Fruit fly (Drosophila melanogaster) S2 (cell line): ENCODE results near the gene ScsbetaG.

Experiments
- CG8478 ChIP-seq: fragments of >200 bp; optimal IDR thresholded peaks from 2 replicates; lab custom pipeline; 2018
- CTCF ChIP-seq, 2 experiments: fragments of >200 bp; optimal IDR thresholded peaks; 2 replicates each; lab custom pipeline; 2018

Gene ScsbetaG

dm6 chr3L:5563309-5564182, at the start of gene ScsbetaG, which contains the start of gene Sras:
ScsbetaG (minus strand) TSS chr3L:5563691.
Sras (plus strand) TSS chr3L:5563774.
- TF ChIP-seq CG8478 (lab: Kevin White, UChicago), result no peak
- peak; percentile 30 to 34 for TF ChIP-seq CTCF (optimal IDR thresholded peaks at IDR 0.05; lab: Kevin White, UChicago)

DNA sequence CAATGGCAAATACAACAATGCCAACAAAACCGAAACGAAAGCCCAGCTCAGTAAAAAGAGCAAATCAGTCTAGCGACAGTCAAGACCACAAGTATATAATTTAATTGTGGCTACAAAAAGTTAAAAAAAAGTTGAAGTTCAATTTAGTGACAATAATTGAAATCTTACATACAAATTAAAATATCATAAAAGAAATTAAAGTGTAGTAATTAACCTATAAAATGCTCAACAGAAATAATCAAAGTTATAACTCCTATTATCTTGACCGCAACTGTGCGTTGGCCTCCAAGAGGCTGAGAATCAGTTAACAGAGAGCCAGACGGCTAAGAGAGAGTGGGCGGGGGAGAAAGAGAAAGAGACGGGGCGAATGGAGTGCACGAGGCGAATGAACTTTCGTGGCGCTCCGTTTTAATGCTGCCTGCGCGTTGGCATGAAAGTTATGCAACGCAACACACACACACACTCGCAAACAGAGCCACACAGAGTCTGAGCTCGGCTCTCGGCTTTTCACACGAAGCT, 48.3 kb upstream of the ScsbetaG start:
- TF ChIP-seq CTCF (optimal IDR thresholded peaks at IDR 0.05; lab: Kevin White, UChicago) (no peak), CG8478 (lab: Kevin White, UChicago) (no peak)

- TF ChIP-seq CTCF (optimal IDR thresholded peaks at IDR 0.05; lab: Kevin White, UChicago) (no peak), CG8478 (lab: Kevin White, UChicago) (no peak)
Observed at dm6 chr3L:5610582-5610981, 47.1 kb upstream of the ScsbetaG start.

- no peak for TF ChIP-seq CTCF (optimal IDR thresholded peaks at IDR 0.05; lab: Kevin White, UChicago)
- TF ChIP-seq CG8478 (lab: Kevin White, UChicago), result no peak
Observed at dm6 chr3L:5609493-5609892, 46.0 kb upstream of the ScsbetaG start.

dm6 chr3L:5608786-5609370, 45.4 kb upstream of the ScsbetaG start:
- TF ChIP-seq CG8478 (lab: Kevin White, UChicago), result no peak
- TF ChIP-seq CTCF (optimal IDR thresholded peaks at IDR 0.05; lab: Kevin White, UChicago), result no peak

- TF ChIP-seq CG8478 (lab: Kevin White, UChicago), result no peak
- peak; percentile 83 to 91 for TF ChIP-seq CTCF (optimal IDR thresholded peaks at IDR 0.05; lab: Kevin White, UChicago)
Observed at dm6 chr3L:5608128-5608527, 44.6 kb upstream of the ScsbetaG start, which contains the start of gene Eaf6. Eaf6 (minus strand) TSS chr3L:5608300.

dm6 chr3L:5604490-5604889, 41.0 kb upstream of the ScsbetaG start, which contains the start of gene mthl2:
mthl2 (plus strand) TSS chr3L:5604790.
- no peak for TF ChIP-seq CG8478 (lab: Kevin White, UChicago)
- TF ChIP-seq CTCF (optimal IDR thresholded peaks at IDR 0.05; lab: Kevin White, UChicago), result no peak

dm6 chr3L:5603860-5604415, 40.4 kb upstream of the ScsbetaG start, which contains the start of gene TM9SF3:
TM9SF3 (minus strand) TSS chr3L:5603979.
- no peak for TF ChIP-seq CG8478 (lab: Kevin White, UChicago)
- peak in 1 of 2 experiments; percentile 9 for TF ChIP-seq CTCF (optimal IDR thresholded peaks at IDR 0.05; lab: Kevin White, UChicago)

- no peak for TF ChIP-seq CTCF (optimal IDR thresholded peaks at IDR 0.05; lab: Kevin White, UChicago)
- TF ChIP-seq CG8478 (lab: Kevin White, UChicago), result no peak
Observed at dm6 chr3L:5599592-5599991, 36.1 kb upstream of the ScsbetaG start, which contains the start of gene CG10591. CG10591 (minus strand) TSS chr3L:5599692.

dm6 chr3L:5594853-5595593, 31.5 kb upstream of the ScsbetaG start, which contains the start of the genes Alp10 and Alp9:
Alp10 (minus strand) TSS chr3L:5595272.
Alp9 (plus strand) TSS chr3L:5595542.
- TF ChIP-seq CG8478 (lab: Kevin White, UChicago) (no peak), CTCF (optimal IDR thresholded peaks at IDR 0.05; lab: Kevin White, UChicago) (no peak)

- no peak for TF ChIP-seq CTCF (optimal IDR thresholded peaks at IDR 0.05; lab: Kevin White, UChicago)
- no peak for TF ChIP-seq CG8478 (lab: Kevin White, UChicago)
Observed at dm6 chr3L:5594163-5594715, 30.7 kb upstream of the ScsbetaG start.

DNA sequence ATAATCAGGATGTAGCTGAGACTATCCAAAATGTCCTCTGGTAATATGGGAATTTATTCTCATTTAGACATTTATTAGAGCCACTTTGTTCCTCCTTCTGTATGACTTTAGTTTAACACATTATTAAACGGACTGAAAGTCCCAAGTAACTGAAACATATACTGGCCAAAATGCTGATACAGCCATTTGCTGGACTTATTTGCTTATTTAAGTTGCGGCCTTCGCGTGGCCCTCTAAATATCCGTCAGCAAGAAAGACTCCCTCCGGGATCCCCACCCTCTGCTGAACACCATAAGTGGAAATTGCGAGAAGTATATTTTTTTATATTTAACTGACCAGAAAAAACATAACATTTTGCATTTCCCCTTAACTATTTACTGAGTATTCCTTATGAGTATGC, 28.9 kb upstream of the ScsbetaG start, which contains the start of gene spo:
spo (minus strand) TSS at position 135 of the 400 bp plus-strand sequence.
- TF ChIP-seq CG8478 (lab: Kevin White, UChicago) (no peak), CTCF (optimal IDR thresholded peaks at IDR 0.05; lab: Kevin White, UChicago) (no peak)

DNA sequence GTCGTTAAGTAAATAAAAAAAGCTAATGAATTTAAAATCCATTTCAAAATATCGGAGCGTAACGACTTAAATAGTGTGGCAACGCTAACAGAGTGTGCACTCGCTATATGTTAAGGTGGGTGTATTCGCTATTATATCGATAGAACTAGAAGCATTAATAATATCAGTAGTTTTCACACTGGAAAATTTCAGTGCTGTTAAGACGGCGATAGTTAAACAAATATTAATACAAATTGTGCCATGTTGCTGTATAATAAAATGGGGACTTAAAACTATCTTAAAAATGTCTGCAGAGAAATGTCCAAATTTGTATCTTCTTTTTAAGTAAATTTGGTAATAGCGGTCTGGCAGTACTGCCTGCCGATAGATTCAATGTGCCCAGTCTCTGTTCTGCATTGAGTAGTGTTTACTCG, 19.8 kb upstream of the ScsbetaG start:
- peak in 1 of 2 experiments; percentile 56 for TF ChIP-seq CTCF (optimal IDR thresholded peaks at IDR 0.05; lab: Kevin White, UChicago)
- no peak for TF ChIP-seq CG8478 (lab: Kevin White, UChicago)
